Fruit fly (Drosophila melanogaster) whole organism, pupa: Measurements from ENCODE around the gene CG4565.

Experiments used
- CG10348 ChIP-seq: fragments of 200-800 bp; sonication (Bioruptor generic); IDR thresholded peaks from 2 replicates; pipeline ENCODE4 v1.3.6; 2022; ENCODE audit warnings: missing biosample characterization, missing genetic modification characterization
- CG12605 ChIP-seq: fragments of 200-800 bp; sonication (Bioruptor generic); IDR thresholded peaks from 2 replicates; pipeline ENCODE4 v1.3.6; 2022; ENCODE audit warnings: missing biosample characterization, missing genetic modification characterization
- CG13204 ChIP-seq: fragments of 200-800 bp; sonication (Bioruptor generic); optimal IDR thresholded peaks from 2 replicates; lab custom pipeline; 2018; ENCODE audit warnings: missing biosample characterization, mild to moderate bottlenecking, missing genetic modification characterization, moderate library complexity
- CG14655 ChIP-seq: fragments of 200-800 bp; sonication (Bioruptor generic); optimal IDR thresholded peaks from 3 replicates; lab custom pipeline; 2017; ENCODE audit warnings: mild to moderate bottlenecking, missing biosample characterization, missing genetic modification reagents, missing genetic modification characterization
- CG15710 ChIP-seq: fragments of 200-800 bp; sonication (Bioruptor generic); optimal IDR thresholded peaks from 2 replicates; lab custom pipeline; 2018; ENCODE audit warnings: missing biosample characterization, mild to moderate bottlenecking, missing genetic modification characterization, moderate library complexity
- CG17806 ChIP-seq: fragments of 200-800 bp; sonication (Bioruptor generic); optimal IDR thresholded peaks from 2 replicates; lab custom pipeline; 2018; ENCODE audit warnings: missing biosample characterization, mild to moderate bottlenecking, missing genetic modification characterization, moderate library complexity
- CG32121 ChIP-seq: fragments of 200-800 bp; sonication (Bioruptor generic); IDR thresholded peaks from 2 replicates; pipeline ENCODE4 v1.3.6; 2022; ENCODE audit warnings: missing biosample characterization, missing genetic modification characterization
- CG34367 ChIP-seq: fragments of 200-800 bp; sonication (Bioruptor generic); optimal IDR thresholded peaks from 2 replicates; lab custom pipeline; 2018; ENCODE audit warnings: missing biosample characterization, mild to moderate bottlenecking, missing genetic modification characterization
- CG4496 ChIP-seq: fragments of 200-800 bp; sonication (Bioruptor generic); IDR thresholded peaks from 3 replicates; pipeline ENCODE4 v1.3.6; 2022; ENCODE audit warnings: missing biosample characterization, missing genetic modification characterization
- CG8159 ChIP-seq: fragments of 200-800 bp; sonication (Bioruptor generic); optimal IDR thresholded peaks from 3 replicates; lab custom pipeline; 2018; ENCODE audit warnings: missing biosample characterization, mild to moderate bottlenecking, missing genetic modification characterization, moderate library complexity
- CG8301 ChIP-seq: fragments of 200-800 bp; sonication (Bioruptor generic); optimal IDR thresholded peaks from 2 replicates; lab custom pipeline; 2018; ENCODE audit warnings: missing biosample characterization, mild to moderate bottlenecking, missing genetic modification characterization
- CG9948 ChIP-seq: fragments of 200-800 bp; sonication (Bioruptor generic); optimal IDR thresholded peaks from 2 replicates; lab custom pipeline; 2018; ENCODE audit warnings: missing biosample characterization, mild to moderate bottlenecking, missing genetic modification characterization, moderate library complexity
- D1 ChIP-seq: fragments of 200-800 bp; sonication (Bioruptor generic); optimal IDR thresholded peaks from 2 replicates; lab custom pipeline; 2018; ENCODE audit warnings: missing biosample characterization, mild to moderate bottlenecking, missing genetic modification characterization, moderate library complexity
- EcR ChIP-seq: fragments of 200-800 bp; sonication (Bioruptor generic); optimal IDR thresholded peaks from 3 replicates; lab custom pipeline; 2019; ENCODE audit warnings: missing biosample characterization, missing genetic modification characterization, mild to moderate bottlenecking, moderate library complexity, missing genetic modification reagents
- Ets98B ChIP-seq: fragments of 200-800 bp; sonication (Bioruptor generic); IDR thresholded peaks from 2 replicates; pipeline ENCODE4 v1.3.6; 2022; ENCODE audit warnings: missing biosample characterization, missing genetic modification characterization
- Pif1A ChIP-seq: fragments of 200-800 bp; sonication (Bioruptor generic); optimal IDR thresholded peaks from 3 replicates; lab custom pipeline; 2016; ENCODE audit warnings: missing biosample characterization, missing genetic modification characterization
- Pif1B ChIP-seq: fragments of 200-800 bp; sonication (Bioruptor generic); optimal IDR thresholded peaks from 3 replicates; lab custom pipeline; 2016; ENCODE audit warnings: missing biosample characterization, missing genetic modification characterization
- Snoo ChIP-seq: fragments of 200-800 bp; sonication (Bioruptor generic); optimal IDR thresholded peaks from 3 replicates; lab custom pipeline; 2017; ENCODE audit warnings: missing biosample characterization, mild to moderate bottlenecking, missing genetic modification characterization, inconsistent platforms
- fd96Ca ChIP-seq: fragments of 200-800 bp; sonication (Bioruptor generic); IDR thresholded peaks from 3 replicates; pipeline ENCODE4 v1.3.6; 2022; ENCODE audit warnings: missing biosample characterization, missing genetic modification characterization
- gl ChIP-seq: fragments of 200-800 bp; sonication (Bioruptor generic); optimal IDR thresholded peaks from 2 replicates; lab custom pipeline; 2018; ENCODE audit warnings: missing biosample characterization, mild to moderate bottlenecking, missing genetic modification characterization
- rn ChIP-seq: fragments of 200-800 bp; sonication (Bioruptor generic); IDR thresholded peaks from 2 replicates; pipeline ENCODE4 v1.3.6; 2022; ENCODE audit warnings: missing biosample characterization, missing genetic modification characterization

CG4565 gene

dm6 chr3R:10888633-10889519 is 36.4 kb downstream of the CG4565 start:
- TF ChIP-seq CG34367 (tag; lab: Kevin White, UChicago), result peak; percentile 36
- TF ChIP-seq CG8159 (tag; lab: Kevin White, UChicago), result peak; percentile 60
- TF ChIP-seq CG10348 (GFP tag; lab: Robert Waterston, UW), result no peak
- peak; percentile 90 for TF ChIP-seq CG12605 (GFP tag; lab: Robert Waterston, UW)
- TF ChIP-seq Snoo (tag; lab: Kevin White, UChicago), result peak; percentile 26
- peak; percentile 7 for TF ChIP-seq D1 (tag; lab: Kevin White, UChicago)
- TF ChIP-seq CG9948 (tag; lab: Kevin White, UChicago), result no peak
- peak; percentile 78 for TF ChIP-seq CG4496
- TF ChIP-seq Pif1A, result peak; percentile 56
- peak; percentile 82 for TF ChIP-seq Ets98B
- peak; percentile 57; the same call in 1 of the 2 replicates for TF ChIP-seq CG32121
- peak; percentile 37 for TF ChIP-seq CG17806 (tag; lab: Kevin White, UChicago)
- peak; percentile 94 for TF ChIP-seq gl
- TF ChIP-seq CG13204 (GFP tag; lab: Kevin White, UChicago), result peak; percentile 90
- peak; percentile 51 for TF ChIP-seq CG8301 (tag; lab: Kevin White, UChicago)
- TF ChIP-seq EcR (GFP tag; lab: Kevin White, UChicago), result peak; percentile 24
- peak; percentile 35 for TF ChIP-seq CG15710 (tag; lab: Kevin White, UChicago)
- TF ChIP-seq CG14655 (GFP tag; lab: Kevin White, UChicago), result peak; percentile 74
- peak; percentile 54 for TF ChIP-seq Pif1B (GFP tag; lab: Kevin White, UChicago)
- TF ChIP-seq rn (GFP tag; lab: Robert Waterston, UW), result peak; percentile 28; the same call in 1 of the 2 replicates
- TF ChIP-seq fd96Ca (GFP tag; lab: Robert Waterston, UW), result peak; percentile 71

dm6 chr3R:10889520-10889887 is 37.0 kb downstream of the CG4565 start, which contains the start of gene Ak3:
Ak3 (minus strand) TSS chr3R:10889588.
- TF ChIP-seq CG13204 (GFP tag; lab: Kevin White, UChicago) (no peak), EcR (GFP tag; lab: Kevin White, UChicago) (no peak), CG14655 (GFP tag; lab: Kevin White, UChicago) (no peak), CG8159 (tag; lab: Kevin White, UChicago) (no peak), CG34367 (tag; lab: Kevin White, UChicago) (no peak), CG15710 (tag; lab: Kevin White, UChicago) (no peak), CG8301 (tag; lab: Kevin White, UChicago) (no peak), Pif1B (GFP tag; lab: Kevin White, UChicago) (no peak), CG4496 (no peak), Pif1A (no peak), CG9948 (tag; lab: Kevin White, UChicago) (no peak), rn (GFP tag; lab: Robert Waterston, UW) (no peak), Snoo (tag; lab: Kevin White, UChicago) (no peak)

- TF ChIP-seq Ets98B (no peak), CG14655 (GFP tag; lab: Kevin White, UChicago) (no peak), CG32121 (no peak), Pif1A (no peak), CG10348 (GFP tag; lab: Robert Waterston, UW) (no peak), EcR (GFP tag; lab: Kevin White, UChicago) (no peak), CG8301 (tag; lab: Kevin White, UChicago) (no peak), CG4496 (no peak), gl (no peak)
- TF ChIP-seq, all 21 proteins: peak for 0
Observed at dm6 chr3R:10893327-10893726, 40.8 kb downstream of the CG4565 start, which contains the start of gene CG6621. CG6621 (minus strand) TSS chr3R:10893531.
